Fruit fly (Drosophila melanogaster): Measurements from ENCODE around the gene vri.

vri gene

DNA sequence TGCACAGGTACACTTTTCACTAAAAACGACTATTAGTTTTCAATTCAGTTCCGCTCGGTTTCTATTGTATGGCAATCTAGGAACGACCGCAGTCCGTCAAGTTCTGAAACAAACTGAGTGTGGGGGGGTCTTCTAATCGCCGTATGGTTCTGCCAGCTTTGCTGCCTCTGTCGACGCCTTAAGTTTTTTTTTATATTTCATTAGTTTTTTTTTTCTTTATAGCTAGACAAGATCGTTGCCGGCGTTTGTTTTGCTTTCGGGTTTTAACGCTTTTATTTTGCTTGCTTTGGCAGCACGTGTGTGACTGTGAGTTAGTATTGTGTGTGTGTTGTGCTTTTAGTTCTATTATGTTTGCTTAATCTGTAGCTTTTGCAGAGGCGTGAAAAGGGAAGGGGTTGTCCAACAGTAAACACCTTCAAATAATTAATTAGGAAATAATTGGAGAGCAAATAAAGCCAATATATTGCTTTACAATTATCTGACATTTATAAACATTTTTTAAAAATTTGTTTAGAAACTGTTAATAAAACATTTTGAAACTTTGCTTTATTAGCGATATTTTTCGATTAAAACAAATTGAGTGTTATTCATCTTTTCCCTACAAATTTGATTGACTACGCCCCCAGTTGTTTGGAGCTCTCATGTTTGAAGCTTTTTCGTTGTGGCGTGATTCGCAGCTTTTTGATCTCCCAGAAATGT lies 53.5 kb downstream of the vri start, which contains the start of gene Acsf2 (continued):
- TF ChIP-seq CG32767 (GFP tag; IDR thresholded peaks at IDR 0.05) (peak; percentile 91), Sox102F (GFP tag; optimal IDR thresholded peaks at IDR 0.05) (peak; percentile 89), sr (GFP tag; IDR thresholded peaks at IDR 0.05) (peak; percentile 40; the same call in 1 of the 3 replicates), ac (GFP tag; optimal IDR thresholded peaks at IDR 0.05) (no peak), CG17829 (tag; optimal IDR thresholded peaks at IDR 0.05) (peak; percentile 89), CG5953 (GFP tag; IDR thresholded peaks at IDR 0.05) (peak; percentile 52; the same call in 1 of the 2 replicates), Ssrp (tag; optimal IDR thresholded peaks at IDR 0.05) (peak; percentile 74), crp (GFP tag; optimal IDR thresholded peaks at IDR 0.05) (peak in 1 of 2 experiments; percentile 45), tna (GFP tag; IDR thresholded peaks at IDR 0.05; ENCODE audit: partially characterized antibody) (no peak), CG17385 (GFP tag; optimal IDR thresholded peaks at IDR 0.05) (peak; percentile 90), dati (GFP tag; IDR thresholded peaks at IDR 0.05) (no peak), nerfin-1 (tag; optimal IDR thresholded peaks at IDR 0.05) (peak; percentile 77), pho (GFP tag; optimal IDR thresholded peaks at IDR 0.05) (peak; percentile 99), mld (GFP tag; IDR thresholded peaks at IDR 0.05; ENCODE audit: partially characterized antibody) (no peak), CG7271 (tag; optimal IDR thresholded peaks at IDR 0.05) (peak; percentile 28), Ets65A (GFP tag) (peak; percentile 98), NC2α (GFP tag; optimal IDR thresholded peaks at IDR 0.05) (peak; percentile 51), hth (optimal IDR thresholded peaks at IDR 0.05) (no peak), Fer1 (GFP tag; optimal IDR thresholded peaks at IDR 0.05) (peak; percentile 98), chm (GFP tag; IDR thresholded peaks at IDR 0.05) (peak; percentile 43; the same call in 1 of the 2 replicates), CG18764 (GFP tag; optimal IDR thresholded peaks at IDR 0.05) (peak; percentile 81), fd102C (GFP tag; optimal IDR thresholded peaks at IDR 0.05) (no peak), CG6272 (GFP tag; IDR thresholded peaks at IDR 0.05) (peak; percentile 94), CG6791 (GFP tag; IDR thresholded peaks at IDR 0.05; ENCODE audit: partially characterized antibody) (no peak), Stat92E (GFP tag; optimal IDR thresholded peaks at IDR 0.05) (no peak), Hmr (GFP tag; optimal IDR thresholded peaks at IDR 0.05) (peak; percentile 99), CG10431 (GFP tag; optimal IDR thresholded peaks at IDR 0.05) (no peak), dm (GFP tag; optimal IDR thresholded peaks at IDR 0.05) (peak; percentile 86), h (optimal IDR thresholded peaks at IDR 0.05) (no peak), CG6689 (GFP tag; IDR thresholded peaks at IDR 0.05) (peak; percentile 95), zfh2 (GFP tag; optimal IDR thresholded peaks at IDR 0.05) (peak; percentile 99), Aef1 (GFP tag; IDR thresholded peaks at IDR 0.05) (peak; percentile 96), al (GFP tag; IDR thresholded peaks at IDR 0.05) (peak; percentile 99), Ptx1 (GFP tag; IDR thresholded peaks at IDR 0.05) (peak; percentile 97), Neu2 (GFP tag; optimal IDR thresholded peaks at IDR 0.05; ENCODE audit: borderline replicate concordance) (peak; percentile 29), CG17802 (tag; optimal IDR thresholded peaks at IDR 0.05) (peak; percentile 8), Ada2b (GFP tag; IDR thresholded peaks at IDR 0.05) (peak; percentile 95), CG1233 (GFP tag; optimal IDR thresholded peaks at IDR 0.05) (peak; percentile 95), HHEX (GFP tag; optimal IDR thresholded peaks at IDR 0.05) (peak; percentile 97), CTCF (GFP tag; optimal IDR thresholded peaks at IDR 0.05) (peak; percentile 21), Adf1 (GFP tag; IDR thresholded peaks at IDR 0.05) (peak; percentile 96), Fer2 (tag; optimal IDR thresholded peaks at IDR 0.05) (peak; percentile 98), CG3163 (GFP tag; optimal IDR thresholded peaks at IDR 0.05) (peak; percentile 76), B-H2 (GFP tag; optimal IDR thresholded peaks at IDR 0.05) (peak; percentile 97), Med (GFP tag) (peak; percentile 99), CG4282 (GFP tag; optimal IDR thresholded peaks at IDR 0.05) (peak; percentile 78), onecut (GFP tag; IDR thresholded peaks at IDR 0.05) (peak; percentile 70), CG3847 (GFP tag; IDR thresholded peaks at IDR 0.05) (peak; percentile 99), CG11696 (GFP tag; IDR thresholded peaks at IDR 0.05) (peak; percentile 84), fd96Cb (tag; optimal IDR thresholded peaks at IDR 0.05) (peak; percentile 76), HLH3B (GFP tag; IDR thresholded peaks at IDR 0.05) (peak; percentile 87)

Measured in whole organism, embryonic.